Worm (Caenorhabditis elegans): ENCODE results near the gene sre-39.

DNA sequence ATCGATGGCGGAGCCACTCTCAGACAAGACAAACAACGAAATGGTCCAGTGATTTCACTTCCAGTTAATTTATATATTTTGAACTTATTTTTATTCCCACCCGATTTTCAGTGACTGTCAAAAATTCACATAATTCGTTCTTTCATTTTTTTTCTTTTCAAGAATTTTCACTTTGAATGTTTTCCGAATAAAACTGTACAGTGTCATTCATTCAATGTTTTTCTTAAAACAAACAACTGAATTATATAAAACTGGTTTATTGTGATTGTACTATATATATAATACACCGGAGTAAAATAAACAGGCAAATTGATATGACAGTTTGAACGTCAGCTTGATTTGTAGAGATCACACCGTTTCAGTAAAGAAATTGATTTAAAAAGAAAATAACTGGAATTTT lies 16.0 kb downstream of the sre-39 start:
- no peak for TF ChIP-seq ztf-23 (GFP tag; IDR thresholded peaks at IDR 0.05)
- TF ChIP-seq flt-1 (GFP tag; IDR thresholded peaks at IDR 0.05), result no peak
- no peak for TF ChIP-seq ref-1 (GFP tag; conservative IDR thresholded peaks at IDR 0.05)
- no peak for TF ChIP-seq ztf-29 (GFP tag; IDR thresholded peaks at IDR 0.05)
- no peak for TF ChIP-seq klf-2 (GFP tag; conservative IDR thresholded peaks at IDR 0.05)

All from whole organism, midembryonic.